Worm (Caenorhabditis elegans) whole organism, L1 larva: Measurements from ENCODE around the gene mks-5.

ENCODE experiments used
- aly-2 ChIP-seq: fragments of 150-350 bp; optimal IDR thresholded peaks from 2 replicates; lab custom pipeline; 2014; ENCODE audit warnings: missing biosample characterization, missing genetic modification characterization
- ceh-63 ChIP-seq: fragments of 200-800 bp; sonication (Bioruptor generic); optimal IDR thresholded peaks from 2 replicates; lab custom pipeline; 2018; ENCODE audit warnings: mild to moderate bottlenecking, missing genetic modification characterization, missing compliant biosample characterization
- ceh-82 ChIP-seq, 3 experiments: fragments of 150-350 bp in 1 of 3; sonication (generic microtip) in 2 of 3; optimal IDR thresholded peaks; 2 replicates each; lab custom pipeline; 2014 to 2017; ENCODE audit warnings: missing biosample characterization in 3 of 3, missing genetic modification characterization in 3 of 3
- ceh-90 ChIP-seq: sonication (generic microtip); optimal IDR thresholded peaks from 2 replicates; lab custom pipeline; 2016; ENCODE audit warnings: missing genetic modification characterization, missing compliant biosample characterization
- ces-1 ChIP-seq: fragments of 150-350 bp; optimal IDR thresholded peaks from 2 replicates; lab custom pipeline; 2014; ENCODE audit warnings: missing biosample characterization, missing genetic modification reagents, missing genetic modification characterization
- dsc-1 ChIP-seq: sonication (generic microtip); optimal IDR thresholded peaks from 2 replicates; lab custom pipeline; 2016; ENCODE audit warnings: mild to moderate bottlenecking, missing genetic modification characterization, missing compliant biosample characterization
- egl-13 ChIP-seq: sonication (generic microtip); optimal IDR thresholded peaks from 2 replicates; lab custom pipeline; 2016; ENCODE audit warnings: missing genotype, missing genetic modification reagents, missing genetic modification characterization, missing compliant biosample characterization
- elt-3 ChIP-seq, 6 experiments: fragments of 150-350 bp in 1 of 6; sonication (generic microtip); optimal IDR thresholded peaks; 2 replicates each; lab custom pipeline; 2017 to 2018; ENCODE audit warnings: missing biosample characterization in 6 of 6, missing genetic modification characterization in 6 of 6, inconsistent platforms in 1 of 6
- ets-5 ChIP-seq: fragments of 200-800 bp; sonication (Bioruptor generic); IDR thresholded peaks from 2 replicates; pipeline ENCODE4 v1.3.6; 2022; ENCODE audit warnings: missing genetic modification characterization, missing compliant biosample characterization
- fkh-10 ChIP-seq: sonication (generic microtip); optimal IDR thresholded peaks from 2 replicates; lab custom pipeline; 2017; ENCODE audit warnings: missing biosample characterization, missing genetic modification reagents, missing genetic modification characterization
- hlh-4 ChIP-seq: sonication (generic microtip); optimal IDR thresholded peaks from 2 replicates; lab custom pipeline; 2016; ENCODE audit warnings: mild to moderate bottlenecking, missing genetic modification characterization, missing compliant biosample characterization
- lin-13 ChIP-seq: fragments of 150-350 bp; optimal IDR thresholded peaks from 2 replicates; lab custom pipeline; 2014; ENCODE audit warnings: missing biosample characterization, missing genetic modification reagents, missing genetic modification characterization
- lin-14 ChIP-seq: fragments of 200-800 bp; sonication (Bioruptor generic); optimal IDR thresholded peaks from 2 replicates; lab custom pipeline; 2018; ENCODE audit warnings: mild to moderate bottlenecking, missing genetic modification characterization, moderate library complexity, missing compliant biosample characterization
- lin-15B ChIP-seq: fragments of 150-350 bp; sonication (generic microtip); optimal IDR thresholded peaks from 3 replicates; lab custom pipeline; 2014; ENCODE audit warnings: missing biosample characterization, missing genetic modification characterization
- lin-35 ChIP-seq, 2 experiments: fragments of 150-350 bp; optimal IDR thresholded peaks; 2 replicates each; lab custom pipeline; 2014; ENCODE audit warnings: missing biosample characterization in 2 of 2, missing genetic modification characterization in 2 of 2, missing genetic modification reagents in 2 of 2
- lsy-2 ChIP-seq, 2 experiments: fragments of 150-350 bp; optimal IDR thresholded peaks; 2 replicates each; lab custom pipeline; 2014; ENCODE audit warnings: missing biosample characterization in 2 of 2, missing genetic modification characterization in 2 of 2
- mab-9 ChIP-seq: fragments of 200-800 bp; sonication (Bioruptor generic); IDR thresholded peaks from 2 replicates; pipeline ENCODE4 v1.3.6; 2022; ENCODE audit warnings: missing genetic modification reagents, missing genetic modification characterization, missing compliant biosample characterization
- nhr-20 ChIP-seq: sonication (generic microtip); optimal IDR thresholded peaks from 2 replicates; lab custom pipeline; 2016; ENCODE audit warnings: mild to moderate bottlenecking, missing genetic modification characterization, missing compliant biosample characterization
- nhr-237 ChIP-seq: fragments of 150-350 bp; optimal IDR thresholded peaks from 2 replicates; lab custom pipeline; 2014; ENCODE audit warnings: missing biosample characterization, missing genetic modification characterization
- nhr-77 ChIP-seq: fragments of 150-350 bp; optimal IDR thresholded peaks from 2 replicates; lab custom pipeline; 2014; ENCODE audit warnings: missing biosample characterization, missing genetic modification characterization
- nhr-85 ChIP-seq: sonication (generic microtip); peaks from one replicate; lab custom pipeline; 2016; ENCODE audit warnings: missing genetic modification characterization, inconsistent platforms, missing compliant biosample characterization
- pax-3 ChIP-seq: fragments of 200-800 bp; sonication (Bioruptor generic); optimal IDR thresholded peaks from 2 replicates; lab custom pipeline; 2018; ENCODE audit warnings: mild to moderate bottlenecking, missing genetic modification characterization, moderate library complexity, missing compliant biosample characterization
- snu-23 ChIP-seq: sonication (generic microtip); optimal IDR thresholded peaks from 2 replicates; lab custom pipeline; 2016; ENCODE audit warnings: missing genetic modification characterization, missing compliant biosample characterization
- sup-37 ChIP-seq: fragments of 200-800 bp; sonication (Bioruptor generic); optimal IDR thresholded peaks from 2 replicates; lab custom pipeline; 2018; ENCODE audit warnings: mild to moderate bottlenecking, missing genetic modification characterization, missing compliant biosample characterization
- swsn-7 ChIP-seq: sonication (generic microtip); optimal IDR thresholded peaks from 2 replicates; lab custom pipeline; 2016; ENCODE audit warnings: missing genetic modification characterization, missing compliant biosample characterization
- unc-130 ChIP-seq: fragments of 150-350 bp; optimal IDR thresholded peaks from 2 replicates; lab custom pipeline; 2017; ENCODE audit warnings: missing biosample characterization, missing genetic modification characterization, inconsistent platforms
- zip-4 ChIP-seq: fragments of 200-800 bp; sonication (Bioruptor generic); optimal IDR thresholded peaks from 2 replicates; lab custom pipeline; 2018; ENCODE audit warnings: mild to moderate bottlenecking, missing genetic modification characterization, moderate library complexity, missing compliant biosample characterization
- ztf-4 ChIP-seq: fragments of 150-350 bp; optimal IDR thresholded peaks from 2 replicates; lab custom pipeline; 2014; ENCODE audit warnings: missing biosample characterization, missing genetic modification characterization

Gene mks-5

ce11 chrII:10694713-10695112, 25.3 kb upstream of the mks-5 start, which contains the start of gene lgc-57:
Gene lgc-57, plus strand, starts transcription at chrII:10695013.
- no peak for TF ChIP-seq ceh-90 (tag; lab: Kevin White, UChicago)
- TF ChIP-seq pax-3, result no peak
- no peak for TF ChIP-seq lin-13
- TF ChIP-seq sup-37, result no peak
- no peak for TF ChIP-seq egl-13 (tag; lab: Kevin White, UChicago)
- no peak for TF ChIP-seq elt-3 (tag; optimal IDR thresholded peaks at IDR 0.05; lab: Kevin White, UChicago)
- TF ChIP-seq mab-9 (GFP tag; lab: Robert Waterston, UW), result no peak
- TF ChIP-seq lin-15B (tag; lab: Kevin White, UChicago), result no peak
- TF ChIP-seq lin-35 (GFP tag; optimal IDR thresholded peaks at IDR 0.05; lab: Kevin White, UChicago), result no peak
- no peak for TF ChIP-seq swsn-7 (tag; lab: Kevin White, UChicago)
- TF ChIP-seq ceh-63 (GFP tag; lab: Kevin White, UChicago), result no peak
- TF ChIP-seq zip-4 (GFP tag; lab: Kevin White, UChicago), result no peak
- TF ChIP-seq ceh-82 (tag; optimal IDR thresholded peaks at IDR 0.05; lab: Kevin White, UChicago), result no peak
- TF ChIP-seq unc-130 (tag; lab: Kevin White, UChicago), result no peak
- no peak for TF ChIP-seq ces-1 (GFP tag; lab: Kevin White, UChicago)
- no peak for TF ChIP-seq lsy-2 (tag; optimal IDR thresholded peaks at IDR 0.05; lab: Kevin White, UChicago)
- TF ChIP-seq, all 84 proteins: peak for 0

- TF ChIP-seq hlh-4 (tag; lab: Kevin White, UChicago), result no peak
- peak; percentile 1 for TF ChIP-seq lin-14 (GFP tag; lab: Kevin White, UChicago)
Measured at ce11 chrII:10696060-10696459, 24.0 kb upstream of the mks-5 start.

- TF ChIP-seq dsc-1 (tag; lab: Kevin White, UChicago) (no peak), ets-5 (GFP tag; lab: Robert Waterston, UW) (no peak), nhr-85 (tag; lab: Kevin White, UChicago) (peak; percentile 76), lin-14 (GFP tag; lab: Kevin White, UChicago) (peak; percentile 26), fkh-10 (GFP tag; lab: Kevin White, UChicago) (no peak), nhr-20 (tag; lab: Kevin White, UChicago) (peak; percentile 37)
Measured at ce11 chrII:10703594-10704384, 16.2 kb upstream of the mks-5 start, which contains the start of gene col-79. Gene col-79, plus strand, starts transcription at chrII:10703613.

- TF ChIP-seq nhr-85 (tag; lab: Kevin White, UChicago), result peak; percentile 79
- peak; percentile 11 for TF ChIP-seq snu-23 (GFP tag; lab: Kevin White, UChicago)
- TF ChIP-seq nhr-20 (tag; lab: Kevin White, UChicago), result peak; percentile 33
- TF ChIP-seq nhr-77 (tag; lab: Kevin White, UChicago), result no peak
- peak; percentile 54 for TF ChIP-seq lin-14 (GFP tag; lab: Kevin White, UChicago)
- TF ChIP-seq egl-13 (tag; lab: Kevin White, UChicago), result no peak
Measured at ce11 chrII:10704575-10705170, 15.4 kb upstream of the mks-5 start, which contains the start of gene col-39. Gene col-39, plus strand, starts transcription at chrII:10704916.

- no peak for TF ChIP-seq elt-3 (tag; optimal IDR thresholded peaks at IDR 0.05; lab: Kevin White, UChicago)
- peak; percentile 0 for TF ChIP-seq nhr-85 (tag; lab: Kevin White, UChicago)
- TF ChIP-seq nhr-237 (tag; lab: Kevin White, UChicago), result no peak
- TF ChIP-seq ztf-4 (tag; lab: Kevin White, UChicago), result no peak
- no peak for TF ChIP-seq aly-2 (tag; lab: Kevin White, UChicago)
Measured at ce11 chrII:10705347-10705996, 14.6 kb upstream of the mks-5 start.
